Fruit fly (Drosophila melanogaster): ENCODE results near the gene Pde1c.

Gene Pde1c

dm6 chr2L:11970853-11971397 lies 42.6 kb upstream of the Pde1c start (continued):
- TF ChIP-seq BEAF-32 (GFP tag; optimal IDR thresholded peaks at IDR 0.05) (no peak), HLH3B (GFP tag; IDR thresholded peaks at IDR 0.05) (peak; percentile 47; the same call in 1 of the 2 replicates), CG18476 (GFP tag; optimal IDR thresholded peaks at IDR 0.05) (no peak), CG10565 (GFP tag; optimal IDR thresholded peaks at IDR 0.05) (no peak), sisA (GFP tag; IDR thresholded peaks at IDR 0.05) (no peak), ro (GFP tag; IDR thresholded peaks at IDR 0.05) (no peak), pb (GFP tag; optimal IDR thresholded peaks at IDR 0.05) (peak; percentile 59), CG11723 (GFP tag; optimal IDR thresholded peaks at IDR 0.05) (no peak), BtbVII (GFP tag; optimal IDR thresholded peaks at IDR 0.05) (no peak), sim (GFP tag; IDR thresholded peaks at IDR 0.05) (peak; percentile 22; the same call in 1 of the 2 replicates), Nf-YC (tag; optimal IDR thresholded peaks at IDR 0.05) (peak; percentile 73), ssp (GFP tag; IDR thresholded peaks at IDR 0.05) (no peak), luna (GFP tag; optimal IDR thresholded peaks at IDR 0.05) (no peak), CG3163 (GFP tag; optimal IDR thresholded peaks at IDR 0.05) (peak; percentile 99), pros (GFP tag; optimal IDR thresholded peaks at IDR 0.05) (peak; percentile 62), CG18599 (GFP tag; optimal IDR thresholded peaks at IDR 0.05) (peak; percentile 40), CG31365 (tag; optimal IDR thresholded peaks at IDR 0.05) (no peak), exex (tag; optimal IDR thresholded peaks at IDR 0.05) (peak; percentile 83), CG16813 (GFP tag; IDR thresholded peaks at IDR 0.05; ENCODE audit: partially characterized antibody) (peak; percentile 27; the same call in 1 of the 3 replicates), ewg (GFP tag; optimal IDR thresholded peaks at IDR 0.05) (no peak), CG12769 (tag; optimal IDR thresholded peaks at IDR 0.05) (peak; percentile 79), dm (GFP tag; optimal IDR thresholded peaks at IDR 0.05) (peak; percentile 28), CG2678 (tag; optimal IDR thresholded peaks at IDR 0.05) (peak; percentile 19), CG33213 (GFP tag; optimal IDR thresholded peaks at IDR 0.05) (no peak), MBD-R2 (GFP tag; IDR thresholded peaks at IDR 0.05) (0 out of 2 replicates have a peak, but pooled peaks have one; percentile 10), Sox102F (GFP tag; optimal IDR thresholded peaks at IDR 0.05) (no peak), ttk (GFP tag; IDR thresholded peaks at IDR 0.05) (no peak), cwo (GFP tag; optimal IDR thresholded peaks at IDR 0.05) (peak; percentile 30), CG14860 (GFP tag; IDR thresholded peaks at IDR 0.05; ENCODE audit: partially characterized antibody) (0 out of 3 replicates have a peak, but pooled peaks have one; percentile 33), CG12104 (GFP tag; optimal IDR thresholded peaks at IDR 0.05) (no peak), Scr (GFP tag; IDR thresholded peaks at IDR 0.05; ENCODE audit: partially characterized antibody) (peak; percentile 45), hb (GFP tag; IDR thresholded peaks at IDR 0.05; ENCODE audit: partially characterized antibody) (no peak), CG11093 (GFP tag; IDR thresholded peaks at IDR 0.05) (no peak), CG11504 (tag; optimal IDR thresholded peaks at IDR 0.05) (peak; percentile 16), org-1 (GFP tag; optimal IDR thresholded peaks at IDR 0.05) (peak; percentile 22), CG7786 (GFP tag; optimal IDR thresholded peaks at IDR 0.05) (peak; percentile 23), chinmo (GFP tag; IDR thresholded peaks at IDR 0.05; ENCODE audit: partially characterized antibody) (peak; percentile 88; the same call in 3 of the 4 replicates), Adf1 (GFP tag; IDR thresholded peaks at IDR 0.05) (peak; percentile 25; the same call in 1 of the 2 replicates), Elba2 (GFP tag; optimal IDR thresholded peaks at IDR 0.05) (no peak), zen (tag; optimal IDR thresholded peaks at IDR 0.05) (peak; percentile 87), onecut (GFP tag; IDR thresholded peaks at IDR 0.05) (peak; percentile 29; the same call in 1 of the 2 replicates), CG2199 (GFP tag; IDR thresholded peaks at IDR 0.05) (peak; percentile 85; the same call in 2 of the 3 replicates), CG4730 (GFP tag; IDR thresholded peaks at IDR 0.05) (no peak), D19B (GFP tag; optimal IDR thresholded peaks at IDR 0.05) (no peak), CG3281 (GFP tag; optimal IDR thresholded peaks at IDR 0.05) (peak; percentile 28), CG6854 (GFP tag; optimal IDR thresholded peaks at IDR 0.05) (peak; percentile 5), CG2116 (GFP tag; optimal IDR thresholded peaks at IDR 0.05) (no peak), CTCF (GFP tag; optimal IDR thresholded peaks at IDR 0.05) (no peak), CG14710 (tag; optimal IDR thresholded peaks at IDR 0.05) (no peak), CG17359 (tag; optimal IDR thresholded peaks at IDR 0.05) (peak; percentile 3)
